Fruit fly (Drosophila melanogaster) whole organism: ENCODE data around the gene CG34174.

ENCODE experiments used
- CG8478 ChIP-seq: fragments of >200 bp; optimal IDR thresholded peaks from 2 replicates; lab custom pipeline; 2018; ENCODE audit warnings: inconsistent platforms
- EcR ChIP-seq, 2 experiments: fragments of >200 bp; optimal IDR thresholded peaks; 2 replicates each; lab custom pipeline; 2017; ENCODE audit warnings: missing biosample characterization in 2 of 2, missing genetic modification characterization in 2 of 2, missing genetic modification reagents in 2 of 2
- pan ChIP-seq: fragments of >200 bp; optimal IDR thresholded peaks from 2 replicates; lab custom pipeline; 2017
- psq ChIP-seq: fragments of >200 bp; optimal IDR thresholded peaks from 2 replicates; lab custom pipeline; 2017
- usp ChIP-seq: fragments of >200 bp; optimal IDR thresholded peaks from 2 replicates; lab custom pipeline; 2017; ENCODE audit warnings: missing biosample characterization, missing genetic modification characterization, mixed read lengths

DNA sequence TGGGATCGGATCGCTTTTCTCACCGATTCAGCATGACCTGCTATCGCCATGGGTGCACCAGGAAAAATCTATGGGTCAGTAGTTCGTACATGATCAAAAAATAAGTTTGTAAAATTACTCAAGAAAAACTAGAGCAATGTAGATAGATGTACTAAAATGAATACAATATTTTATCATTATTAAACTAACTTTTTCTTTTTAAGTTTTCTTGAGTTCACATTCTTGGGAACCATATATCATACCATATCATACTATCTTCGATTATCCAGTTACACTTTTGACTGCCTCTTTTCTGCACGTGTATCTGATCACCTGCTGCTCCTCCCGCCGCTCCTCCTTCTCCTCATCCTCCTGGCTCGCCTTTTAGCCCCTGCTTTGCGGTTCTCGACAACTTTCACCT lies 28.7 kb upstream of the CG34174 start:
- no peak for TF ChIP-seq pan (lab: Kevin White, UChicago)
- TF ChIP-seq usp (GFP tag; lab: Kevin White, UChicago): no peak
- no peak for TF ChIP-seq psq
- no peak for TF ChIP-seq CG8478 (lab: Kevin White, UChicago)
- TF ChIP-seq EcR (GFP tag; optimal IDR thresholded peaks at IDR 0.05; lab: Kevin White, UChicago): no peak
